Worm (Caenorhabditis elegans) whole organism, L3 larva: Measurements from ENCODE around the gene nspc-9.

ENCODE experiments used
- aly-2 ChIP-seq: fragments of 150-350 bp; optimal IDR thresholded peaks from 2 replicates; lab custom pipeline; 2014; ENCODE audit warnings: missing biosample characterization, missing genetic modification characterization
- ceh-16 ChIP-seq: sonication (generic microtip); optimal IDR thresholded peaks from 2 replicates; lab custom pipeline; 2017; ENCODE audit warnings: missing biosample characterization, missing genetic modification characterization
- ceh-82 ChIP-seq: fragments of 150-350 bp; optimal IDR thresholded peaks from 2 replicates; lab custom pipeline; 2014; ENCODE audit warnings: missing biosample characterization, missing genetic modification characterization
- ceh-9 ChIP-seq: sonication (generic microtip); optimal IDR thresholded peaks from 2 replicates; lab custom pipeline; 2018; ENCODE audit warnings: missing biosample characterization, missing genetic modification characterization
- daf-12 ChIP-seq: fragments of 150-350 bp; optimal IDR thresholded peaks from 2 replicates; lab custom pipeline; 2014; ENCODE audit warnings: missing biosample characterization, missing genetic modification reagents, missing genetic modification characterization
- elt-3 ChIP-seq, 3 experiments: fragments of 150-350 bp in 1 of 3; sonication (generic microtip) in 2 of 3; optimal IDR thresholded peaks; 2 replicates in 2 of 3; 4 replicates in 1 of 3; lab custom pipeline; 2014 to 2017; ENCODE audit warnings: missing biosample characterization in 3 of 3, missing genetic modification characterization in 3 of 3
- fkh-2 ChIP-seq: fragments of 150-350 bp; optimal IDR thresholded peaks from 2 replicates; lab custom pipeline; 2014; ENCODE audit warnings: missing biosample characterization, missing genetic modification reagents, missing genetic modification characterization
- nfya-1 ChIP-seq: sonication (generic microtip); optimal IDR thresholded peaks from 2 replicates; lab custom pipeline; 2017; ENCODE audit warnings: missing genetic modification characterization, mild to moderate bottlenecking, missing compliant biosample characterization, antibody characterized with exemption, moderate library complexity; ENCODE audit not compliant: insufficient read depth
- nhr-12 ChIP-seq: fragments of 150-350 bp; optimal IDR thresholded peaks from 2 replicates; lab custom pipeline; 2014; ENCODE audit warnings: missing biosample characterization, missing genetic modification characterization
- nhr-28 ChIP-seq: fragments of 150-350 bp; optimal IDR thresholded peaks from 2 replicates; lab custom pipeline; 2014; ENCODE audit warnings: missing biosample characterization, missing genetic modification characterization
- pha-4 ChIP-seq: fragments of 150-350 bp; optimal IDR thresholded peaks from 2 replicates; lab custom pipeline; 2014; ENCODE audit warnings: missing biosample characterization, missing genetic modification reagents, missing genetic modification characterization
- pqm-1 ChIP-seq: fragments of 150-350 bp; optimal IDR thresholded peaks from 2 replicates; lab custom pipeline; 2017; ENCODE audit warnings: missing biosample characterization, missing genetic modification characterization, inconsistent platforms
- snpc-4 ChIP-seq: fragments of 150-350 bp; optimal IDR thresholded peaks from 2 replicates; lab custom pipeline; 2014; ENCODE audit warnings: missing biosample characterization, missing genetic modification characterization

ce11 chrX:12375783-12376182 lies 32.6 kb upstream of the nspc-9 start:
- TF ChIP-seq aly-2 (tag; lab: Kevin White, UChicago) (no peak), daf-12 (tag; lab: Kevin White, UChicago) (no peak), nhr-12 (no peak), nfya-1 (tag; lab: Kevin White, UChicago) (no peak), ceh-82 (tag; lab: Kevin White, UChicago) (no peak), snpc-4 (tag; lab: Kevin White, UChicago) (no peak), pha-4 (tag; lab: Kevin White, UChicago) (no peak), elt-3 (tag; optimal IDR thresholded peaks at IDR 0.05; lab: Kevin White, UChicago) (no peak), pqm-1 (tag; lab: Kevin White, UChicago) (no peak), fkh-2 (tag; lab: Kevin White, UChicago) (no peak), ceh-16 (tag; lab: Kevin White, UChicago) (no peak), nhr-28 (tag; lab: Kevin White, UChicago) (no peak), ceh-9 (tag; lab: Kevin White, UChicago) (no peak)
